3 fruit fly cellular contexts compared by ENCODE assay signal in the genomic region with DNA sequence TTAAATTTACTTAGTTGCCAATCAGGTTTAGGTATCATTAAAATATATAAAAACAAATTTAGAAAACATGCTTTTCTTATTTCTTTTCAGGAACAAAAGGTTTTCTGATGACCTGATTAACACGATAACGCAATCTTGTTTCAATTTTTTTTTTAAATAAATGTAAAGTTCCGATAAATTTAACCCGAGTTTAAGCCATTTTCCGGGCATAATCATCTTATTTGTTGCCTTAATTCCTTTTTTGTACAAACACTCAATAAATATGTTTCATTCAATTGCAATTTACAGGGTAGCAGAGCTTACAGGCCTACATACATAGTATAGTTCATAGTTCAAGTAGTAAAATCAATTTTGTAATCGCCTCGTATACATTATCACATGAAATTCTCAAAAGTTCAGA.
A peak's percentile ranks its signal among the peaks of the same experiment; 100 is the strongest.
TF ChIP-seq lines count a peak whose summit lies in the region.

No protein-coding gene starts in this region.

- TF ChIP-seq CTCF in whole organism, embryonic (GFP tag; optimal IDR thresholded peaks at IDR 0.05; lab: Kevin White, UChicago): no peak

TF ChIP-seq in whole organism, adult, 20 proteins besides CTCF, POLR2A, EP300 and RAD21:
- TF ChIP-seq kay (GFP tag; lab: Kevin White, UChicago; ENCODE audit: borderline replicate concordance) (peak; percentile 56), Clk (GFP tag; optimal IDR thresholded peaks at IDR 0.05; lab: Kevin White, UChicago) (no peak), CG7045 (GFP tag; optimal IDR thresholded peaks at IDR 0.05; lab: Kevin White, UChicago) (no peak), toe (GFP tag; optimal IDR thresholded peaks at IDR 0.05; lab: Kevin White, UChicago) (no peak), CG33017 (tag; optimal IDR thresholded peaks at IDR 0.05; lab: Kevin White, UChicago) (no peak), bab1 (GFP tag; optimal IDR thresholded peaks at IDR 0.05; lab: Kevin White, UChicago) (no peak), tj (GFP tag; optimal IDR thresholded peaks at IDR 0.05; lab: Kevin White, UChicago) (no peak), CG11617 (GFP tag; optimal IDR thresholded peaks at IDR 0.05; lab: Kevin White, UChicago) (no peak), CG12768 (GFP tag; optimal IDR thresholded peaks at IDR 0.05; lab: Kevin White, UChicago) (no peak)

TF ChIP-seq in whole organism, embryonic, 481 proteins besides CTCF, POLR2A, EP300 and RAD21:
- no peak for TF ChIP-seq HHEX (GFP tag; optimal IDR thresholded peaks at IDR 0.05; lab: Kevin White, UChicago)
- TF ChIP-seq Xbp1 (GFP tag; optimal IDR thresholded peaks at IDR 0.05; lab: Kevin White, UChicago): no peak
- peak; percentile 51 for TF ChIP-seq D19B (GFP tag; optimal IDR thresholded peaks at IDR 0.05; lab: Kevin White, UChicago)
- no peak for TF ChIP-seq fd102C (GFP tag; optimal IDR thresholded peaks at IDR 0.05; lab: Kevin White, UChicago)
TF ChIP-seq in whole organism, embryonic: peak in this region for 1.

TF ChIP-seq in whole organism, prepupa, 60 proteins besides CTCF, POLR2A, EP300 and RAD21:
- peak; percentile 15 for TF ChIP-seq Eip78C (GFP tag; lab: Kevin White, UChicago)
- no peak for TF ChIP-seq CG10669 (GFP tag; optimal IDR thresholded peaks at IDR 0.05; lab: Kevin White, UChicago)
